Fruit fly (Drosophila melanogaster): Measurements from ENCODE around the gene CG43965.
A peak's percentile ranks its signal among the peaks of the same experiment; 100 is the strongest.

CG43965 gene

DNA sequence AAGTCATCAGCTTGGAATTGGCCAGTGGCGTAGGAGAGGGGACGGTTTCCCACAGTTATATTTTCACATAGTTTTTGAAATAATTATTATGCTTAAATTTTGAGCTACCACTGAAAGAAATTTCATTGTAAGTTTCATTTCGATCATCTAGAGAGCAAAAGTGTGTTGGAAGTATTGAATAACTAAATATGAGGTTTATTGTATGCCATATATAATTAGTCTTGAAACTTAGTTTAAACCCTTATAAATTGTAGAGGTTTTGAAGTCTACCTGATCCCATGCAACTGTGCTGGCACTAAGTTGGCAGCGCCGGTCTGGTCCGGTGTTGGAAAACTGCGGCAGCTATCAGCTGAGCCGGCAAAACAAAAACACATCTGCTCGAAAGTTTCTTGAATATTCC lies 4.4 kb downstream of the CG43965 start, which contains the start of the genes CG32022 and CG6511:
CG32022 (minus strand) TSS at position 128 of the 400 bp plus-strand sequence.
CG6511 (plus strand) TSS at position 180 of the 400 bp plus-strand sequence.
- no peak for TF ChIP-seq Crg-1 (GFP tag; optimal IDR thresholded peaks at IDR 0.05)
- TF ChIP-seq tj (GFP tag; optimal IDR thresholded peaks at IDR 0.05), result no peak
- peak; percentile 96 for TF ChIP-seq CG33017 (tag; optimal IDR thresholded peaks at IDR 0.05)
- TF ChIP-seq Clk (GFP tag; optimal IDR thresholded peaks at IDR 0.05), result peak; percentile 97
- TF ChIP-seq Mnt (GFP tag; optimal IDR thresholded peaks at IDR 0.05), result peak; percentile 93
- peak; percentile 99 for TF ChIP-seq toe (GFP tag; optimal IDR thresholded peaks at IDR 0.05)
- TF ChIP-seq CG1620 (GFP tag; optimal IDR thresholded peaks at IDR 0.05), result no peak
- TF ChIP-seq Hr96 (GFP tag; optimal IDR thresholded peaks at IDR 0.05), result peak; percentile 99
- TF ChIP-seq cnc (optimal IDR thresholded peaks at IDR 0.05), result no peak
- peak; percentile 98 for TF ChIP-seq CG7101 (tag; optimal IDR thresholded peaks at IDR 0.05)
- peak; percentile 97 for TF ChIP-seq kay (GFP tag; ENCODE audit: borderline replicate concordance)
- TF ChIP-seq pad (GFP tag; optimal IDR thresholded peaks at IDR 0.05), result peak; percentile 93
- peak; percentile 98 for TF ChIP-seq CG5204 (GFP tag; optimal IDR thresholded peaks at IDR 0.05)
- TF ChIP-seq CG12768 (GFP tag; optimal IDR thresholded peaks at IDR 0.05), result peak; percentile 98
- TF ChIP-seq CG11617 (GFP tag; optimal IDR thresholded peaks at IDR 0.05), result no peak
- peak; percentile 98 for TF ChIP-seq CG7045 (GFP tag; optimal IDR thresholded peaks at IDR 0.05)
- TF ChIP-seq cic (GFP tag; optimal IDR thresholded peaks at IDR 0.05), result peak; percentile 84
- peak; percentile 93 for TF ChIP-seq CG14711 (tag; optimal IDR thresholded peaks at IDR 0.05)
- TF ChIP-seq bab1 (GFP tag; optimal IDR thresholded peaks at IDR 0.05), result no peak
- TF ChIP-seq ovo (GFP tag; optimal IDR thresholded peaks at IDR 0.05), result no peak

DNA sequence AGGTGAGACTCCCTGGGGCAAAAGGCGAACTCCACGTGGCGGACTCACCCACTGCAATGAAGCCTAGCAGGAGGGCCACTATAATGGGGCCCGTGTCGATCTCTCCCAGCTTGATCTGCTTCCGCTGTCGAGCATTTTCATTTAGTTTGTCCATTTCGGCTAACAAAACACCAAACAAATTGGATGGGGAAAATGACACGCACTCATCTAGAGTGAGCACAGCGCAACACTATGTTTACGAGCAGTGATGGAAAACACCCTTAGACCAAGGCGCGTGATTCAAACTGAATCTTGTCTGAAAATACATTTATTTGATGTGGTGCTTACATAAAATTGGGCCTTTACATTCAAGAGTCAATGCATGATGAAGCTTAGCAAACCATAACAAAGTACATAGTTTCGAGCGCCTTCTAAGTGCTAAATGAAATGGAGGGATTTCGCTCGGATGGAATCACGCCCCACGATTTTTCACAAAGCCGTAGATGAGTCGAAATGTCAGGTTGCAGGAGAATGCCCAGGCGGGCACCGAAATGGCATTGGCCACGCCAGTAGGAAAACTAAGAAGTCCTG lies 5.5 kb downstream of the CG43965 start, which contains the start of gene SrpRbeta:
SrpRbeta (minus strand) TSS at position 236 of the 570 bp plus-strand sequence.
- TF ChIP-seq ovo (GFP tag; optimal IDR thresholded peaks at IDR 0.05) (no peak), tj (GFP tag; optimal IDR thresholded peaks at IDR 0.05) (no peak), CG11617 (GFP tag; optimal IDR thresholded peaks at IDR 0.05) (no peak), cic (GFP tag; optimal IDR thresholded peaks at IDR 0.05) (peak; percentile 29), bab1 (GFP tag; optimal IDR thresholded peaks at IDR 0.05) (no peak), toe (GFP tag; optimal IDR thresholded peaks at IDR 0.05) (peak; percentile 36), CG7045 (GFP tag; optimal IDR thresholded peaks at IDR 0.05) (peak; percentile 32), Clk (GFP tag; optimal IDR thresholded peaks at IDR 0.05) (peak; percentile 17), Crg-1 (GFP tag; optimal IDR thresholded peaks at IDR 0.05) (no peak), Mnt (GFP tag; optimal IDR thresholded peaks at IDR 0.05) (peak; percentile 80), pad (GFP tag; optimal IDR thresholded peaks at IDR 0.05) (peak; percentile 75), cnc (optimal IDR thresholded peaks at IDR 0.05) (no peak), Hr96 (GFP tag; optimal IDR thresholded peaks at IDR 0.05) (peak; percentile 63), CG33017 (tag; optimal IDR thresholded peaks at IDR 0.05) (peak; percentile 31), CG7101 (tag; optimal IDR thresholded peaks at IDR 0.05) (peak; percentile 74), CG5204 (GFP tag; optimal IDR thresholded peaks at IDR 0.05) (peak; percentile 43), kay (GFP tag; ENCODE audit: borderline replicate concordance) (no peak), CG14711 (tag; optimal IDR thresholded peaks at IDR 0.05) (peak; percentile 58), CG1620 (GFP tag; optimal IDR thresholded peaks at IDR 0.05) (no peak), CG12768 (GFP tag; optimal IDR thresholded peaks at IDR 0.05) (peak; percentile 75)

DNA sequence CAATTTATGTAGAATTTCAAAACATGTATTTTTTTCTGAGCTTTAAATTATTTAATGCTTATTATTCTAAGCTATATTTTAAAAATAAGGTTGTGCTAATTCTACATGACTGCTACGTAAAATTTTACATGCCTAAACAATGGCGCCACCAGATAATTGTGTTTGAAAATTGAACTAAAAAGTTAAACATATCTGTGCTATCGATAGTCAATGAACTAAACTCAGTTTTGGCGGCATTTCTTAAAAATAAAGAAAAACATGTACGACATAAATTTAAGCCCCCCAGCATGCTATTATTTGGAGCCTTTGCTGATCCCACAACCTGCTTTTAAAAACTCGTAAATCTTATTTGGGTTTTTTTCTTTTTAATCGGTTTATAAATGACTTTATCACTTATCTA lies 7.0 kb downstream of the CG43965 start:
- TF ChIP-seq toe (GFP tag; optimal IDR thresholded peaks at IDR 0.05) (no peak), CG11617 (GFP tag; optimal IDR thresholded peaks at IDR 0.05) (no peak), kay (GFP tag; ENCODE audit: borderline replicate concordance) (peak; percentile 31), CG7045 (GFP tag; optimal IDR thresholded peaks at IDR 0.05) (no peak), CG33017 (tag; optimal IDR thresholded peaks at IDR 0.05) (no peak), CG14711 (tag; optimal IDR thresholded peaks at IDR 0.05) (peak; percentile 35), pad (GFP tag; optimal IDR thresholded peaks at IDR 0.05) (no peak), Crg-1 (GFP tag; optimal IDR thresholded peaks at IDR 0.05) (no peak), CG7101 (tag; optimal IDR thresholded peaks at IDR 0.05) (peak; percentile 26), Clk (GFP tag; optimal IDR thresholded peaks at IDR 0.05) (no peak)

DNA sequence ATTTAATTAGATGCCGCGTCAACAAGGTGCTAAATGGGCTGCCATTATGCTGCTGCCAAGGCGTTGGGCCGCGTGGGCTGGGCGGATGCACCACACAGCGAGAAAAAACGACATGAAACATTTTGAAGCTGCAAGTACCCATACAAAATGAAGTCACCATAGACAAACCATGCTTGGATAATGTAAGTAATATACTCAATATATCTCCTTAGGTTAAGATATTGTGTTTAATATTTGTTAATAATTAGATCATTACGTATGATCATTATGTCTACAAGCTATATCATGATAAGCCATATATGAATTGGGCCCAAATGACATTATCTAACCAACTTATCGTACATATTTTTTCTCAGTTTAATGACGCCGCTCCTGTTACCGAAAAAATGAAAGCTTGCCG lies 9.6 kb downstream of the CG43965 start:
- no peak for TF ChIP-seq CG11617 (GFP tag; optimal IDR thresholded peaks at IDR 0.05)
- TF ChIP-seq kay (GFP tag; ENCODE audit: borderline replicate concordance), result no peak
- TF ChIP-seq pad (GFP tag; optimal IDR thresholded peaks at IDR 0.05), result no peak
- no peak for TF ChIP-seq CG7101 (tag; optimal IDR thresholded peaks at IDR 0.05)
- no peak for TF ChIP-seq ovo (GFP tag; optimal IDR thresholded peaks at IDR 0.05)
- TF ChIP-seq CG7045 (GFP tag; optimal IDR thresholded peaks at IDR 0.05), result no peak
- TF ChIP-seq Hr96 (GFP tag; optimal IDR thresholded peaks at IDR 0.05), result no peak
- TF ChIP-seq tj (GFP tag; optimal IDR thresholded peaks at IDR 0.05), result no peak
- no peak for TF ChIP-seq CG33017 (tag; optimal IDR thresholded peaks at IDR 0.05)

DNA sequence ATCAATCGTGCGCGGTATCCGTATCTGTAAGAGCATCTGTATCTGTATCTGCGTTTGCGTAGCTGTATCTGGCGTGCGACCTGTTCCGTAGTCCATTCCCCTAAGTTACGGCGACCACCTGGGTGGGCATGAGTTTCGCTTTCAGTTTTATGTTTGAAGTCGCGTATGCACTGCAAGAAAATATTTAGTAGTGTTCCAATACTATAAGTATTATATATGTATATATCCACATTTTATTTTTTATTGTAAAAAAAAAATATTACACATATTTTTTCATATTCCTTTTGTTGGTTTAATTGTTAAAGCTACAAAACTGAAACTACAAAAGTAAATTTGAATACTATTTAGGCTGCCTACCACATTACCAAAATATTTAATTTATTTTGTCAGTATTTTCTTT lies 12.7 kb downstream of the CG43965 start:
- TF ChIP-seq Clk (GFP tag; optimal IDR thresholded peaks at IDR 0.05) (no peak), CG5204 (GFP tag; optimal IDR thresholded peaks at IDR 0.05) (no peak), CG7045 (GFP tag; optimal IDR thresholded peaks at IDR 0.05) (no peak)

DNA sequence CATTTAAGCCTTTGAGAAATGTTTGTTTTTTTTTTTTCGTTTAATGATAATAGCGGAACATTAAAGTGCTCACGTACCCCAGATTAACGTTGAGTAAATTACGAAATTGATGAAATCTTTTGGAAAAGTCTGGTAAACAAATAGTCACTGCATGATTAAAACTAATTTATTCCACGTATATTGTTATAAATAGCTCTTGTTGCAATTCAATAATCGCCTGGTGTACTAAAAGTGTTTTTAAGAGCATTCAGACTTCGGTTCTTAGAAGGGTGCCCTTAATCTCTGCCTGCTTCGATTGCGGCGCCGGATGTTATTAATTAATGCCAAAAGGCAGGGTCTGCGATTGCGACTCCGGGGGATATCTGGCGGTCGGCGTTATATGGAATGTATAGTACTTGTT lies 16.7 kb downstream of the CG43965 start:
- no peak for TF ChIP-seq tj (GFP tag; optimal IDR thresholded peaks at IDR 0.05)
- TF ChIP-seq Clk (GFP tag; optimal IDR thresholded peaks at IDR 0.05), result no peak
- TF ChIP-seq Mnt (GFP tag; optimal IDR thresholded peaks at IDR 0.05), result no peak
- TF ChIP-seq kay (GFP tag; ENCODE audit: borderline replicate concordance), result no peak
- TF ChIP-seq CG1620 (GFP tag; optimal IDR thresholded peaks at IDR 0.05), result no peak
- no peak for TF ChIP-seq CG11617 (GFP tag; optimal IDR thresholded peaks at IDR 0.05)
